Worm (Caenorhabditis elegans): Measurements from ENCODE around the gene Y56A3A.33.

Y56A3A.33 gene

DNA sequence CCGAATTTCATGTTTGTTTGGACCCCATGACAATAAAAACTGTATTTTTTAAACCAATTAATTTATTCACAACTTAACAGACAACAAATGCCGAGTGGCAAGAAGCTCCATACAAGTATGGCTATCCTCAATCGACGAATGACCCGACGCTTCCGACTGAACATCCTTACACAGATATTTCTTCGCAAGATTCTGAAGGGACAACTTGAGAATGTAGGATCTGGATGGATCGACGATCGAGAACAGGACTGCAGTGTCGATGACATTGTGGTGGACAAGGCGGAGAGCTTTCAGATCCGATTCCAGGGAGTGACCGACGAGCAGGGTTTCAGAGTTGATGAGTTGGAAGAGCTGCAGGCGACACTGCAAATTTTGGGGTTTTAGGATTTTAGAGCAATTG lies 3.2 kb downstream of the Y56A3A.33 start:
- no peak for TF ChIP-seq nhr-11 (tag; optimal IDR thresholded peaks at IDR 0.05)
- no peak for TF ChIP-seq ceh-9 (tag; optimal IDR thresholded peaks at IDR 0.05)
- TF ChIP-seq lin-39 (tag; optimal IDR thresholded peaks at IDR 0.05): no peak
- no peak for TF ChIP-seq nhr-28 (tag; optimal IDR thresholded peaks at IDR 0.05)
- TF ChIP-seq egl-27 (tag; optimal IDR thresholded peaks at IDR 0.05): no peak
- no peak for TF ChIP-seq elt-1 (tag; optimal IDR thresholded peaks at IDR 0.05)
- TF ChIP-seq aly-2 (tag; optimal IDR thresholded peaks at IDR 0.05): no peak
- TF ChIP-seq ZK546.5 (tag; optimal IDR thresholded peaks at IDR 0.05): no peak
- no peak for TF ChIP-seq nfya-1 (tag; optimal IDR thresholded peaks at IDR 0.05; ENCODE audit: insufficient read depth)
- no peak for TF ChIP-seq pha-4 (tag; optimal IDR thresholded peaks at IDR 0.05)
- TF ChIP-seq nhr-12 (tag; optimal IDR thresholded peaks at IDR 0.05): no peak
- TF ChIP-seq nhr-76 (tag; optimal IDR thresholded peaks at IDR 0.05): no peak
- TF ChIP-seq nhr-23 (tag; optimal IDR thresholded peaks at IDR 0.05): no peak
- no peak for TF ChIP-seq zag-1 (tag; optimal IDR thresholded peaks at IDR 0.05)
- TF ChIP-seq unc-39 (tag; optimal IDR thresholded peaks at IDR 0.05): no peak
- no peak for TF ChIP-seq snpc-4 (tag; optimal IDR thresholded peaks at IDR 0.05)
- TF ChIP-seq ceh-82 (tag; optimal IDR thresholded peaks at IDR 0.05): no peak
- no peak for TF ChIP-seq eor-1 (tag; optimal IDR thresholded peaks at IDR 0.05)

DNA sequence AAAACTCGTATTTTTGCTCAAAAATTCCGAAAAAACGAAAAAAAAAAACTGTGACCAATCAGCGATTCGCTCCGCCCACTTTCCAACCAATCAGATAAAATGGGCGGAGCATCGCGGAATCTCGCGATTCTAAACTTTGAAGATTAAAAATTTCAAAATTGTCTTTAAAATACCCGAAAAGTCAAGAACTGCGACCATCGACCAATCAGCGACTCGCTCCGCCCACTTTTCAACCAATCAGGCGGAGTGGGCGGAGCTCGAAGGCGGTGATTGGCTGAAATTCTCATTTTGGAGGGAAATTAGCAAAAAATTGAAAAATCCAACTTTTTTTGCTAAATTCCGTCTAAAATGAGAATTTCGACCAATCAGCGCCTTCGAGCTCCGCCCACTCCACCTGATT lies 7.0 kb downstream of the Y56A3A.33 start:
- TF ChIP-seq nfya-1 (tag; optimal IDR thresholded peaks at IDR 0.05; ENCODE audit: insufficient read depth) (peak; percentile 59), elt-3 (tag; optimal IDR thresholded peaks at IDR 0.05) (no peak)

DNA sequence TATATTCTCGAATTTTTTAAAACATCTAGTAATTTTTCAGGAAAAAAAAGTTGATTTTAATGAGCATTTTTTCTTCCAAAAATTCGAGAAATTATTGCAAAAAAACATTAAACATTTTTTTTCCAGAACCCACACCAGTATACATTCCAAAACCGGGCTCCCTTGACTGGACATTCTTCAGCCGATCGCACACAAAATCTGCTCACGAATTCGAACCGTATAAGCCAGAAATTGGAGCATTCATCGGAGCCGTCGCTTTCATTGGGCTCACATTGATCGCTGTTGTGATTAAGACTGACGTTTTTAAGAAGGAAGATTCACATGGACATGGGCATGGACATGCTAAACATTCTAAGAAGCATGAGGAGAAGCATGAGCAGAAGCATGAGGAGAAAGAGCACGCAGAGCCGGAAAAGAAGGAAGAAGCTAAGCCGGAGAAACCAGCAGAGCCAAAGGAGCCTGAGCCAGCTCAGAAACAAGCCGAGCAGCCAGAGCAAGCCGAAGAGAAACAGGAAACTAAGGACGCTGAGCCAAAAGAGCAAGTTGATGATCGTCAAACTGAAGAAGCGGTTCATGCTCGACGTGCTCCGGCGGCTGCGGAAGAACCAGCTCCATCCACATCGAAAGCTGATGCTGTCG lies 11.0 kb downstream of the Y56A3A.33 start:
- TF ChIP-seq fos-1 (tag; optimal IDR thresholded peaks at IDR 0.05) (no peak), sea-2 (GFP tag; optimal IDR thresholded peaks at IDR 0.05) (no peak), elt-3 (tag; optimal IDR thresholded peaks at IDR 0.05) (no peak), egl-5 (tag; optimal IDR thresholded peaks at IDR 0.05) (no peak), ceh-16 (tag; optimal IDR thresholded peaks at IDR 0.05) (no peak), nhr-76 (tag; optimal IDR thresholded peaks at IDR 0.05) (no peak), nhr-77 (tag; optimal IDR thresholded peaks at IDR 0.05) (no peak), jun-1 (tag; optimal IDR thresholded peaks at IDR 0.05) (no peak), nhr-11 (tag; optimal IDR thresholded peaks at IDR 0.05) (no peak), nhr-28 (tag; optimal IDR thresholded peaks at IDR 0.05) (no peak), lin-15B (tag; optimal IDR thresholded peaks at IDR 0.05) (no peak), lin-39 (tag; optimal IDR thresholded peaks at IDR 0.05) (no peak), eor-1 (tag; optimal IDR thresholded peaks at IDR 0.05) (no peak)

DNA sequence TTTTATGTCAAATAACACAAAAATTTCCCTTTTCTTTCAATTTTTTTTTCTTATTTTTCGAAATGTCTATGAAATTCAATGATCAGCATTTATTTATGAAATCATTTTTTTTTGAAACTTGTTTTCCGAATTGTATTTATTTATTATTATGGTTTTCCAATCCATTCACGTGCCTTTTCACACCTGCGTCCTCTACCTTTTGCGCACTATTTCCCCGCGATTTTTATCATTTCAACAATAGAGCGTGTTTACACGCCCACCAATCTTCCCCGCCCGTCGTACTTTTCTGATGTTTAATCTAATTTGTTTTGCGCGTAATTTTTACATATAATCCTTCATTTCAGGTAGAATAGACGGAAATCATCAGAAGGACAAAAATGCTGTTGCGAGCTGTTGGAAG lies 12.9 kb downstream of the Y56A3A.33 start, which contains the start of gene wah-1:
TSS of gene wah-1 (plus strand) at position 345 of the 400 bp plus-strand sequence.
- TF ChIP-seq hmg-11 (tag; optimal IDR thresholded peaks at IDR 0.05): peak; percentile 42
- no peak for TF ChIP-seq zag-1 (tag; optimal IDR thresholded peaks at IDR 0.05)
- TF ChIP-seq nhr-77 (tag; optimal IDR thresholded peaks at IDR 0.05): no peak
- peak; percentile 61 for TF ChIP-seq nfya-1 (tag; optimal IDR thresholded peaks at IDR 0.05; ENCODE audit: insufficient read depth)
- peak; percentile 77 for TF ChIP-seq pha-4 (tag; optimal IDR thresholded peaks at IDR 0.05)
- TF ChIP-seq elt-2 (tag; optimal IDR thresholded peaks at IDR 0.05): peak; percentile 15
- TF ChIP-seq nhr-25 (tag; optimal IDR thresholded peaks at IDR 0.05): peak; percentile 10
- no peak for TF ChIP-seq skn-1 (tag; optimal IDR thresholded peaks at IDR 0.05)
- TF ChIP-seq ceh-82 (tag; optimal IDR thresholded peaks at IDR 0.05): no peak

DNA sequence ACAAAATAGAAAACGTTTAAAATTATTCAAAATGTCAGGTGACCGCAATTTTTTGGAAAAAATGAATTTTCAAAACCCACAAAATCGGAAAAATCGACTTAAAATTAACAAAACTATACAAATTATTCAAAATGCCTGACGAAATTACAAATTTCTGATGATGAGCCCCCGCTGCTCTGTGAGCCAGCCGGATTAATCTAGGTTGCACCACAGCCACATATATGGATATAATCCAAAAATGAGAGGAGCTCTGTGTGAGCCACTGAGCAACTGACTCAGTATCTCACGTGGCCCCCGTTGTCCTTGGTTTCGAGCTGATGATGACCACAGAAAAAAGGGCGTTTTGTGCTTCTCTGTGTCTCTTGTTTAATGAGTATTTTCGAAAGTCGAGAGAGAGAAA lies 17.7 kb downstream of the Y56A3A.33 start:
- no peak for TF ChIP-seq nhr-77 (tag; optimal IDR thresholded peaks at IDR 0.05)
- TF ChIP-seq elt-3 (tag; optimal IDR thresholded peaks at IDR 0.05): no peak
- TF ChIP-seq elt-2 (tag; optimal IDR thresholded peaks at IDR 0.05): no peak
- no peak for TF ChIP-seq sea-2 (GFP tag; optimal IDR thresholded peaks at IDR 0.05)
- TF ChIP-seq ama-1 (optimal IDR thresholded peaks at IDR 0.05): no peak
- TF ChIP-seq lin-15B (tag; optimal IDR thresholded peaks at IDR 0.05): no peak
- no peak for TF ChIP-seq aly-2 (tag; optimal IDR thresholded peaks at IDR 0.05)
- no peak for TF ChIP-seq snpc-4 (tag; optimal IDR thresholded peaks at IDR 0.05)

DNA sequence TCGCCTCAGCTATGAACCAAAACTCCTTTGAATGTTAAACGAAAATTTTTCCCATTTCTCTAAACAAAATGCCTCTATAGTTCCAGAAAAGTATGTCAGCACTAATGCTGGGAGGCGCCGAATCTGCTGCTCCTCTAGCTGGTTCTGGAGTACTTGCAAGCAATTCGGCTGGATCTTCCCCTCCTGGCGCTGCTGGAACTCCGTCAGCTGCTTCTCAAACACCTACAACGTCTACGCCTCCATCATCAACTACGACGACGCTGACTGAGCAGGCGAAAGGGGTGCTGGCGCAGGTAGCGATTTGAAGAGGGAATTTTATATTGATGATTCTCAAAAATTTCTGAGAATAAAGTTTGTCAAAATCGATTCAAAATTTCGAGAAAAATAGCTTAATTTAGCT lies 20.3 kb downstream of the Y56A3A.33 start:
- TF ChIP-seq nhr-43 (tag; optimal IDR thresholded peaks at IDR 0.05; ENCODE audit: poor library complexity, severe bottlenecking) (no peak), ceh-82 (tag; optimal IDR thresholded peaks at IDR 0.05) (no peak), skn-1 (tag; optimal IDR thresholded peaks at IDR 0.05) (no peak), ceh-9 (tag; optimal IDR thresholded peaks at IDR 0.05) (no peak), snpc-4 (tag; optimal IDR thresholded peaks at IDR 0.05) (no peak), lin-15B (tag; optimal IDR thresholded peaks at IDR 0.05) (no peak)
